Fruit fly (Drosophila melanogaster) whole organism, embryonic: ENCODE results near the gene Targ2.

Experiments used
- Bgb ChIP-seq: fragments of 200-800 bp; sonication (Bioruptor generic); IDR thresholded peaks from 2 replicates; pipeline ENCODE4 v1.3.6; 2022; ENCODE audit warnings: missing biosample characterization, missing genetic modification characterization; ENCODE audit not compliant: partially characterized antibody
- CG10147 ChIP-seq: fragments of 200-800 bp; sonication (Bioruptor generic); optimal IDR thresholded peaks from 2 replicates; lab custom pipeline; 2019; ENCODE audit warnings: missing biosample characterization, mild to moderate bottlenecking, missing genetic modification characterization, moderate library complexity
- CG10274 ChIP-seq: fragments of 200-800 bp; sonication (Bioruptor generic); optimal IDR thresholded peaks from 3 replicates; lab custom pipeline; 2017; ENCODE audit warnings: missing biosample characterization, mild to moderate bottlenecking, missing genetic modification characterization
- CG12659 ChIP-seq: fragments of 200-800 bp; sonication (Bioruptor generic); optimal IDR thresholded peaks from 3 replicates; lab custom pipeline; 2017; ENCODE audit warnings: mild to moderate bottlenecking, missing biosample characterization, missing genetic modification reagents, missing genetic modification characterization
- CG13424 ChIP-seq: fragments of 200-800 bp; sonication (Bioruptor generic); optimal IDR thresholded peaks from 2 replicates; lab custom pipeline; 2019; ENCODE audit warnings: missing biosample characterization, mild to moderate bottlenecking, missing genetic modification characterization, moderate library complexity
- CG13624 ChIP-seq: fragments of 200-800 bp; sonication (Bioruptor generic); optimal IDR thresholded peaks from 2 replicates; lab custom pipeline; 2016; ENCODE audit warnings: missing biosample characterization, missing genetic modification characterization
- CG1647 ChIP-seq: fragments of 200-800 bp; sonication (Bioruptor generic); optimal IDR thresholded peaks from 3 replicates; lab custom pipeline; 2016; ENCODE audit warnings: missing biosample characterization, missing genetic modification characterization
- CG17186 ChIP-seq: fragments of 200-800 bp; sonication (Bioruptor generic); optimal IDR thresholded peaks from 3 replicates; lab custom pipeline; 2017; ENCODE audit warnings: missing biosample characterization, missing genetic modification reagents, missing genetic modification characterization
- CG17328 ChIP-seq: fragments of 200-800 bp; sonication (Bioruptor generic); IDR thresholded peaks from 2 replicates; pipeline ENCODE4 v1.3.6; 2022; ENCODE audit warnings: missing biosample characterization, missing genetic modification characterization
- CG17361 ChIP-seq: fragments of 200-800 bp; sonication (Bioruptor generic); IDR thresholded peaks from 3 replicates; pipeline ENCODE4 v1.3.6; 2022; ENCODE audit warnings: missing biosample characterization, missing genetic modification characterization
- CG17612 ChIP-seq: fragments of 200-800 bp; sonication (Bioruptor generic); IDR thresholded peaks from 2 replicates; pipeline ENCODE4 v1.3.6; 2022; ENCODE audit warnings: missing biosample characterization, missing genetic modification characterization
- CG2202 ChIP-seq: fragments of 200-800 bp; sonication (Bioruptor generic); optimal IDR thresholded peaks from 2 replicates; lab custom pipeline; 2018; ENCODE audit warnings: missing biosample characterization, mild to moderate bottlenecking, missing genetic modification characterization
- CG30431 ChIP-seq: fragments of 200-800 bp; sonication (Bioruptor generic); optimal IDR thresholded peaks from 2 replicates; lab custom pipeline; 2017; ENCODE audit warnings: missing biosample characterization, missing genetic modification characterization
- CG33213 ChIP-seq: fragments of 200-800 bp; sonication (Bioruptor generic); optimal IDR thresholded peaks from 3 replicates; lab custom pipeline; 2016; ENCODE audit warnings: missing biosample characterization, missing genetic modification characterization
- CG33557 ChIP-seq: fragments of 200-800 bp; sonication (Bioruptor generic); optimal IDR thresholded peaks from 2 replicates; lab custom pipeline; 2019; ENCODE audit warnings: missing biosample characterization, mild to moderate bottlenecking, missing genetic modification characterization, moderate library complexity
- CG3838 ChIP-seq: fragments of 200-800 bp; sonication (Bioruptor generic); optimal IDR thresholded peaks from 3 replicates; lab custom pipeline; 2016; ENCODE audit warnings: missing biosample characterization, missing genetic modification characterization
- CG3847 ChIP-seq: fragments of 200-800 bp; sonication (Bioruptor generic); IDR thresholded peaks from 2 replicates; pipeline ENCODE4 v1.3.6; 2022; ENCODE audit warnings: missing biosample characterization, missing genetic modification characterization
- CG7963 ChIP-seq: fragments of 200-800 bp; sonication (Bioruptor generic); IDR thresholded peaks from 3 replicates; pipeline ENCODE4 v1.3.6; 2022; ENCODE audit warnings: missing biosample characterization, missing genetic modification characterization; ENCODE audit not compliant: partially characterized antibody
- Dfd ChIP-seq, 2 experiments: fragments of >200 bp; optimal IDR thresholded peaks; 2 replicates each; lab custom pipeline; 2017; ENCODE audit warnings: missing biosample characterization in 2 of 2, missing genetic modification characterization in 2 of 2
- Hey ChIP-seq: fragments of 200-800 bp; sonication (Bioruptor generic); optimal IDR thresholded peaks from 3 replicates; lab custom pipeline; 2018; ENCODE audit warnings: missing biosample characterization, mild to moderate bottlenecking, missing genetic modification characterization
- HmgZ ChIP-seq: fragments of 200-800 bp; sonication (Bioruptor generic); optimal IDR thresholded peaks from 2 replicates; lab custom pipeline; 2018; ENCODE audit warnings: missing biosample characterization, mild to moderate bottlenecking, missing genetic modification characterization
- Lhr ChIP-seq: fragments of 200-800 bp; sonication (Bioruptor generic); optimal IDR thresholded peaks from 3 replicates; lab custom pipeline; 2017; ENCODE audit warnings: mild to moderate bottlenecking, missing biosample characterization, missing genetic modification reagents, missing genetic modification characterization
- MBD-R2 ChIP-seq: fragments of 200-800 bp; sonication (Bioruptor generic); IDR thresholded peaks from 2 replicates; pipeline ENCODE4 v1.3.6; 2022; ENCODE audit warnings: missing biosample characterization, missing genetic modification characterization
- MESR4 ChIP-seq: fragments of 200-800 bp; sonication (Bioruptor generic); optimal IDR thresholded peaks from 2 replicates; lab custom pipeline; 2018; ENCODE audit warnings: missing biosample characterization, mild to moderate bottlenecking, missing genetic modification characterization, moderate library complexity
- Ptx1 ChIP-seq: fragments of 200-800 bp; sonication (Bioruptor generic); IDR thresholded peaks from 2 replicates; pipeline ENCODE4 v1.3.6; 2022; ENCODE audit warnings: missing biosample characterization, missing genetic modification characterization
- Tbp ChIP-seq: fragments of >200 bp; optimal IDR thresholded peaks from 2 replicates; lab custom pipeline; 2018; ENCODE audit warnings: missing biosample characterization, missing genetic modification characterization
- Trl ChIP-seq, 3 experiments: fragments of >200 bp in 2 of 3; fragments of 200-800 bp in 1 of 3; sonication (Bioruptor generic) in 1 of 3; optimal IDR thresholded peaks; 2 replicates in 1 of 3; 3 replicates in 2 of 3; lab custom pipeline; 2016 to 2017; ENCODE audit warnings: missing biosample characterization in 1 of 3, missing genetic modification characterization in 1 of 3
- al ChIP-seq: fragments of 200-800 bp; sonication (Bioruptor generic); IDR thresholded peaks from 2 replicates; pipeline ENCODE4 v1.3.6; 2022; ENCODE audit warnings: missing biosample characterization, missing genetic modification characterization
- amos ChIP-seq: fragments of 200-800 bp; sonication (Bioruptor generic); IDR thresholded peaks from 2 replicates; pipeline ENCODE4 v1.3.6; 2022; ENCODE audit warnings: missing biosample characterization, missing genetic modification characterization; ENCODE audit not compliant: partially characterized antibody
- aop ChIP-seq: fragments of 200-800 bp; sonication (Bioruptor generic); IDR thresholded peaks from 2 replicates; pipeline ENCODE4 v1.3.6; 2022; ENCODE audit warnings: missing biosample characterization, missing genetic modification characterization
- az2 ChIP-seq: fragments of 200-800 bp; sonication (Bioruptor generic); optimal IDR thresholded peaks from 3 replicates; lab custom pipeline; 2016; ENCODE audit warnings: missing biosample characterization, missing genetic modification characterization
- bab2 ChIP-seq: fragments of 200-800 bp; sonication (Bioruptor generic); optimal IDR thresholded peaks from 2 replicates; lab custom pipeline; 2016; ENCODE audit warnings: missing biosample characterization, missing genetic modification characterization
- bcd ChIP-seq: fragments of 200-800 bp; sonication (Bioruptor generic); optimal IDR thresholded peaks from 2 replicates; lab custom pipeline; 2017; ENCODE audit warnings: missing biosample characterization, mild to moderate bottlenecking, missing genetic modification characterization
- br ChIP-seq: fragments of >200 bp; optimal IDR thresholded peaks from 2 replicates; lab custom pipeline; 2017
- bsh ChIP-seq, 2 experiments: fragments of 200-800 bp; sonication (Bioruptor generic); optimal IDR thresholded peaks; 2 replicates each; lab custom pipeline; 2017 to 2018; ENCODE audit warnings: mild to moderate bottlenecking in 2 of 2, missing biosample characterization in 2 of 2, missing genetic modification characterization in 2 of 2, moderate library complexity in 1 of 2
- cg ChIP-seq: fragments of 200-800 bp; sonication (Bioruptor generic); optimal IDR thresholded peaks from 3 replicates; lab custom pipeline; 2019; ENCODE audit warnings: missing biosample characterization, mild to moderate bottlenecking, missing genetic modification characterization, moderate library complexity
- chm ChIP-seq: fragments of 200-800 bp; sonication (Bioruptor generic); IDR thresholded peaks from 2 replicates; pipeline ENCODE4 v1.3.6; 2022; ENCODE audit warnings: missing biosample characterization, missing genetic modification characterization
- danr ChIP-seq: fragments of 200-800 bp; sonication (Bioruptor generic); IDR thresholded peaks from 2 replicates; pipeline ENCODE4 v1.3.6; 2022; ENCODE audit warnings: missing biosample characterization, missing genetic modification characterization
- emc ChIP-seq: fragments of 200-800 bp; sonication (Bioruptor generic); optimal IDR thresholded peaks from 2 replicates; lab custom pipeline; 2016; ENCODE audit warnings: missing biosample characterization, missing genetic modification characterization
- fu2 ChIP-seq: fragments of 200-800 bp; sonication (Bioruptor generic); optimal IDR thresholded peaks from 2 replicates; lab custom pipeline; 2016; ENCODE audit warnings: missing biosample characterization, missing genetic modification characterization
- ham ChIP-seq: fragments of 200-800 bp; sonication (Bioruptor generic); IDR thresholded peaks from 2 replicates; pipeline ENCODE4 v1.3.6; 2022; ENCODE audit warnings: missing biosample characterization, missing genetic modification characterization
- her ChIP-seq: fragments of 200-800 bp; sonication (Bioruptor generic); optimal IDR thresholded peaks from 2 replicates; lab custom pipeline; 2016; ENCODE audit warnings: missing biosample characterization, missing genetic modification characterization
- nmo ChIP-seq: fragments of 200-800 bp; sonication (Bioruptor generic); optimal IDR thresholded peaks from 2 replicates; lab custom pipeline; 2018; ENCODE audit warnings: missing biosample characterization, mild to moderate bottlenecking, missing genetic modification characterization, moderate library complexity
- p53 ChIP-seq: fragments of 200-800 bp; sonication (Bioruptor generic); optimal IDR thresholded peaks from 2 replicates; lab custom pipeline; 2016; ENCODE audit warnings: missing biosample characterization, missing genetic modification characterization
- run ChIP-seq: fragments of 200-800 bp; sonication (Bioruptor generic); optimal IDR thresholded peaks from 3 replicates; lab custom pipeline; 2018; ENCODE audit warnings: missing biosample characterization, mild to moderate bottlenecking, missing genetic modification characterization
- scrt ChIP-seq: fragments of 200-800 bp; sonication (Bioruptor generic); optimal IDR thresholded peaks from 2 replicates; lab custom pipeline; 2018; ENCODE audit warnings: missing biosample characterization, mild to moderate bottlenecking, missing genetic modification characterization, moderate library complexity
- sima ChIP-seq: fragments of 200-800 bp; sonication (Bioruptor generic); optimal IDR thresholded peaks from 2 replicates; lab custom pipeline; 2016; ENCODE audit warnings: missing biosample characterization, missing genetic modification characterization
- sob ChIP-seq: fragments of 200-800 bp; sonication (Bioruptor generic); IDR thresholded peaks from 2 replicates; pipeline ENCODE4 v1.3.6; 2022; ENCODE audit warnings: missing biosample characterization, missing genetic modification characterization
- sqz ChIP-seq: fragments of 200-800 bp; sonication (Bioruptor generic); optimal IDR thresholded peaks from 3 replicates; lab custom pipeline; 2018; ENCODE audit warnings: missing biosample characterization, mild to moderate bottlenecking, missing genetic modification characterization
- tll ChIP-seq, 2 experiments: fragments of 200-800 bp in 1 of 2; fragments of >200 bp in 1 of 2; sonication (Bioruptor generic) in 1 of 2; optimal IDR thresholded peaks; 2 replicates each; lab custom pipeline; 2017 to 2019; ENCODE audit warnings: missing biosample characterization in 2 of 2, missing genetic modification characterization in 2 of 2, mild to moderate bottlenecking in 1 of 2, moderate library complexity in 1 of 2
- tx ChIP-seq: fragments of 200-800 bp; sonication (Bioruptor generic); optimal IDR thresholded peaks from 2 replicates; lab custom pipeline; 2016; ENCODE audit warnings: missing biosample characterization, missing genetic modification characterization
- vfl ChIP-seq: fragments of 200-800 bp; sonication (Bioruptor generic); optimal IDR thresholded peaks from 2 replicates; lab custom pipeline; 2016; ENCODE audit warnings: missing biosample characterization, missing genetic modification characterization

The Targ2 gene

dm6 chr3L:21251381-21251780 is 48.3 kb upstream of the Targ2 start (continued):
- TF ChIP-seq bcd (no peak), CG10147 (GFP tag; lab: Kevin White, UChicago) (no peak), Bgb (no peak), sob (GFP tag; lab: Robert Waterston, UW) (0 out of 2 replicates have a peak, but pooled peaks have one; percentile 32), CG17612 (GFP tag; lab: Robert Waterston, UW) (no peak), CG10274 (GFP tag; lab: Kevin White, UChicago) (no peak), CG13424 (tag; lab: Kevin White, UChicago) (no peak), CG13624 (no peak), Ptx1 (GFP tag; lab: Robert Waterston, UW) (peak; percentile 50), bab2 (GFP tag; lab: Kevin White, UChicago) (no peak), CG33213 (no peak), CG12659 (GFP tag; lab: Kevin White, UChicago) (peak; percentile 24), Hey (tag; lab: Kevin White, UChicago) (no peak), Lhr (GFP tag; lab: Kevin White, UChicago) (no peak), HmgZ (tag; lab: Kevin White, UChicago) (no peak), chm (no peak), az2 (peak; percentile 42), danr (GFP tag; lab: Robert Waterston, UW) (no peak), ham (no peak), scrt (GFP tag; lab: Kevin White, UChicago) (peak; percentile 8), Trl (optimal IDR thresholded peaks at IDR 0.05; lab: Kevin White, UChicago) (no peak), Trl (GFP tag; optimal IDR thresholded peaks at IDR 0.05; lab: Kevin White, UChicago) (no peak), p53 (GFP tag; lab: Kevin White, UChicago) (no peak), tx (GFP tag; lab: Kevin White, UChicago) (no peak), nmo (no peak), Tbp (GFP tag; lab: Kevin White, UChicago) (no peak), her (GFP tag; lab: Kevin White, UChicago) (no peak), fu2 (GFP tag; lab: Kevin White, UChicago) (no peak), CG30431 (GFP tag; lab: Kevin White, UChicago) (no peak), CG17328 (GFP tag; lab: Robert Waterston, UW) (peak; percentile 17; the same call in 1 of the 2 replicates), sima (GFP tag; lab: Kevin White, UChicago) (no peak), amos (GFP tag; lab: Robert Waterston, UW) (no peak), CG17361 (GFP tag; lab: Robert Waterston, UW) (no peak), CG2202 (no peak), CG1647 (GFP tag; lab: Kevin White, UChicago) (no peak), CG3847 (0 out of 2 replicates have a peak, but pooled peaks have one; percentile 33), tll (GFP tag; optimal IDR thresholded peaks at IDR 0.05; lab: Kevin White, UChicago) (no peak), CG33557 (GFP tag; lab: Kevin White, UChicago) (no peak), emc (no peak), CG7963 (no peak), vfl (GFP tag; lab: Kevin White, UChicago) (no peak), run (no peak), MBD-R2 (GFP tag; lab: Robert Waterston, UW) (0 out of 2 replicates have a peak, but pooled peaks have one; percentile 9), aop (GFP tag; lab: Robert Waterston, UW) (no peak), bsh (GFP tag; optimal IDR thresholded peaks at IDR 0.05; lab: Kevin White, UChicago) (peak; percentile 18 to 42), al (GFP tag; lab: Robert Waterston, UW) (no peak), CG17186 (GFP tag; lab: Kevin White, UChicago) (no peak), Dfd (GFP tag; optimal IDR thresholded peaks at IDR 0.05; lab: Kevin White, UChicago) (no peak), CG3838 (GFP tag; lab: Kevin White, UChicago) (no peak), MESR4 (GFP tag; lab: Kevin White, UChicago) (no peak), sqz (no peak), cg (no peak), br (lab: Kevin White, UChicago) (no peak)
